Fruit fly (Drosophila melanogaster): ENCODE data around the gene mtd.

mtd gene

dm6 chr3R:5323741-5324538 is 26.3 kb downstream of the mtd start (continued):
- TF ChIP-seq sc (optimal IDR thresholded peaks at IDR 0.05) = no peak
- TF ChIP-seq sc (GFP tag; optimal IDR thresholded peaks at IDR 0.05) = no peak
- peak; percentile 26 for TF ChIP-seq CG13894 (tag; optimal IDR thresholded peaks at IDR 0.05)
- TF ChIP-seq ash1 (GFP tag; optimal IDR thresholded peaks at IDR 0.05) = no peak
- TF ChIP-seq CG14014 (GFP tag; IDR thresholded peaks at IDR 0.05) = no peak
- TF ChIP-seq CG2875 (GFP tag; optimal IDR thresholded peaks at IDR 0.05) = peak; percentile 32
- no peak for TF ChIP-seq fru (optimal IDR thresholded peaks at IDR 0.05)
- no peak for TF ChIP-seq CG17186 (GFP tag; optimal IDR thresholded peaks at IDR 0.05)
- no peak for TF ChIP-seq B-H1 (GFP tag; IDR thresholded peaks at IDR 0.05)
- peak; percentile 2 for TF ChIP-seq CG15601 (tag; optimal IDR thresholded peaks at IDR 0.05)
- peak; percentile 26 for TF ChIP-seq BtbVII (GFP tag; optimal IDR thresholded peaks at IDR 0.05)
- TF ChIP-seq Mad (GFP tag; optimal IDR thresholded peaks at IDR 0.05) = no peak
- TF ChIP-seq Kr (GFP tag; optimal IDR thresholded peaks at IDR 0.05) = no peak
- TF ChIP-seq pros (GFP tag; optimal IDR thresholded peaks at IDR 0.05) = no peak
- TF ChIP-seq CG7786 (GFP tag; optimal IDR thresholded peaks at IDR 0.05) = no peak
- 0 out of 2 replicates have a peak, but pooled peaks have one; percentile 23 for TF ChIP-seq vvl (GFP tag; IDR thresholded peaks at IDR 0.05)
- TF ChIP-seq CG31388 (GFP tag; optimal IDR thresholded peaks at IDR 0.05) = no peak
- TF ChIP-seq CoRest (tag; optimal IDR thresholded peaks at IDR 0.05) = no peak
- no peak for TF ChIP-seq Optix (GFP tag; IDR thresholded peaks at IDR 0.05)
- no peak for TF ChIP-seq gsb (GFP tag; IDR thresholded peaks at IDR 0.05)
- no peak for TF ChIP-seq klu (GFP tag; IDR thresholded peaks at IDR 0.05)
- TF ChIP-seq nerfin-2 (GFP tag; IDR thresholded peaks at IDR 0.05; ENCODE audit: partially characterized antibody) = no peak
- no peak for TF ChIP-seq Nf-YA (GFP tag; IDR thresholded peaks at IDR 0.05)
- no peak for TF ChIP-seq Nf-YB (GFP tag; optimal IDR thresholded peaks at IDR 0.05)
- TF ChIP-seq tio (GFP tag; optimal IDR thresholded peaks at IDR 0.05) = no peak
- no peak for TF ChIP-seq nerfin-1 (tag; optimal IDR thresholded peaks at IDR 0.05)
- TF ChIP-seq bbx (GFP tag; IDR thresholded peaks at IDR 0.05; ENCODE audit: partially characterized antibody) = peak; percentile 42; the same call in 1 of the 2 replicates
- no peak for TF ChIP-seq CG14441 (GFP tag; IDR thresholded peaks at IDR 0.05)
- no peak for TF ChIP-seq bab2 (GFP tag; optimal IDR thresholded peaks at IDR 0.05)
- TF ChIP-seq CG18599 (GFP tag; optimal IDR thresholded peaks at IDR 0.05) = no peak
- no peak for TF ChIP-seq sd (tag; optimal IDR thresholded peaks at IDR 0.05)
- TF ChIP-seq CG15514 (GFP tag; optimal IDR thresholded peaks at IDR 0.05) = peak; percentile 26
- TF ChIP-seq al (GFP tag; IDR thresholded peaks at IDR 0.05) = no peak
- no peak for TF ChIP-seq Dad (GFP tag; optimal IDR thresholded peaks at IDR 0.05)
- no peak for TF ChIP-seq pnt (GFP tag; optimal IDR thresholded peaks at IDR 0.05)
- TF ChIP-seq ranshi (GFP tag; IDR thresholded peaks at IDR 0.05) = peak; percentile 7; the same call in 1 of the 2 replicates
- no peak for TF ChIP-seq Rfx (GFP tag; IDR thresholded peaks at IDR 0.05)
- TF ChIP-seq CrebB (tag; optimal IDR thresholded peaks at IDR 0.05) = no peak
- no peak for TF ChIP-seq CG8478 (optimal IDR thresholded peaks at IDR 0.05)
- peak; percentile 5 for TF ChIP-seq CG2678 (tag; optimal IDR thresholded peaks at IDR 0.05)
- no peak for TF ChIP-seq gfzf (GFP tag; optimal IDR thresholded peaks at IDR 0.05)
- TF ChIP-seq cato (GFP tag; optimal IDR thresholded peaks at IDR 0.05; ENCODE audit: borderline replicate concordance) = no peak
- no peak for TF ChIP-seq run (tag; optimal IDR thresholded peaks at IDR 0.05)
- peak; percentile 22 for TF ChIP-seq caup (GFP tag; optimal IDR thresholded peaks at IDR 0.05; ENCODE audit: severe bottlenecking)
- TF ChIP-seq Usf (GFP tag; optimal IDR thresholded peaks at IDR 0.05) = no peak
- TF ChIP-seq nom (GFP tag; optimal IDR thresholded peaks at IDR 0.05) = peak; percentile 74
- no peak for TF ChIP-seq bsh (GFP tag; optimal IDR thresholded peaks at IDR 0.05)
- TF ChIP-seq CG32532 (GFP tag; IDR thresholded peaks at IDR 0.05) = no peak
- TF ChIP-seq Six4 (GFP tag; optimal IDR thresholded peaks at IDR 0.05) = no peak
- TF ChIP-seq CG10147 (GFP tag; optimal IDR thresholded peaks at IDR 0.05) = no peak

Measured in whole organism, embryonic.